Fruit fly (Drosophila melanogaster) whole organism, embryonic: ENCODE measurements around the gene Trs20.

Experiments
- ATbp ChIP-seq: fragments of 200-800 bp; sonication (Bioruptor generic); optimal IDR thresholded peaks from 2 replicates; lab custom pipeline; 2017; ENCODE audit warnings: missing biosample characterization, mild to moderate bottlenecking, missing genetic modification characterization, missing genetic modification reagents
- Antp ChIP-seq: fragments of 200-800 bp; sonication (Bioruptor generic); optimal IDR thresholded peaks from 3 replicates; lab custom pipeline; 2016; ENCODE audit warnings: missing biosample characterization, missing genetic modification characterization
- Asciz ChIP-seq: fragments of 200-800 bp; sonication (Bioruptor generic); optimal IDR thresholded peaks from 2 replicates; lab custom pipeline; 2017; ENCODE audit warnings: missing biosample characterization, mild to moderate bottlenecking, missing genetic modification characterization, missing genetic modification reagents
- CG10147 ChIP-seq: fragments of 200-800 bp; sonication (Bioruptor generic); optimal IDR thresholded peaks from 2 replicates; lab custom pipeline; 2019; ENCODE audit warnings: missing biosample characterization, mild to moderate bottlenecking, missing genetic modification characterization, moderate library complexity
- CG11085 ChIP-seq: fragments of 200-800 bp; sonication (Bioruptor generic); IDR thresholded peaks from 2 replicates; pipeline ENCODE4 v1.3.6; 2022; ENCODE audit warnings: missing biosample characterization, missing genetic modification characterization
- CG11456 ChIP-seq: fragments of 200-800 bp; sonication (Bioruptor generic); IDR thresholded peaks from 3 replicates; pipeline ENCODE4 v1.3.6; 2022; ENCODE audit warnings: missing biosample characterization, missing genetic modification characterization
- CG11560 ChIP-seq: fragments of 200-800 bp; sonication (Bioruptor generic); IDR thresholded peaks from 3 replicates; pipeline ENCODE4 v1.3.6; 2022; ENCODE audit warnings: missing biosample characterization, missing genetic modification characterization
- CG12219 ChIP-seq: fragments of 200-800 bp; sonication (Bioruptor generic); optimal IDR thresholded peaks from 3 replicates; lab custom pipeline; 2018; ENCODE audit warnings: missing biosample characterization, mild to moderate bottlenecking, missing genetic modification characterization
- CG15073 ChIP-seq: fragments of 200-800 bp; sonication (Bioruptor generic); optimal IDR thresholded peaks from 2 replicates; lab custom pipeline; 2016; ENCODE audit warnings: missing biosample characterization, missing genetic modification characterization
- CG15479 ChIP-seq: fragments of 200-800 bp; sonication (Bioruptor generic); optimal IDR thresholded peaks from 3 replicates; lab custom pipeline; 2019; ENCODE audit warnings: missing biosample characterization, mild to moderate bottlenecking, missing genetic modification characterization, moderate library complexity
- CG17328 ChIP-seq: fragments of 200-800 bp; sonication (Bioruptor generic); IDR thresholded peaks from 2 replicates; pipeline ENCODE4 v1.3.6; 2022; ENCODE audit warnings: missing biosample characterization, missing genetic modification characterization
- CG17361 ChIP-seq: fragments of 200-800 bp; sonication (Bioruptor generic); IDR thresholded peaks from 3 replicates; pipeline ENCODE4 v1.3.6; 2022; ENCODE audit warnings: missing biosample characterization, missing genetic modification characterization
- CG18476 ChIP-seq: fragments of 200-800 bp; sonication (Bioruptor generic); optimal IDR thresholded peaks from 2 replicates; lab custom pipeline; 2016; ENCODE audit warnings: missing biosample characterization, mild to moderate bottlenecking, missing genetic modification characterization
- CG3065 ChIP-seq: fragments of 200-800 bp; sonication (Bioruptor generic); optimal IDR thresholded peaks from 2 replicates; lab custom pipeline; 2016; ENCODE audit warnings: missing biosample characterization, missing genetic modification characterization
- CG33213 ChIP-seq: fragments of 200-800 bp; sonication (Bioruptor generic); optimal IDR thresholded peaks from 3 replicates; lab custom pipeline; 2016; ENCODE audit warnings: missing biosample characterization, missing genetic modification characterization
- CG6254 ChIP-seq: fragments of 200-800 bp; sonication (Bioruptor generic); optimal IDR thresholded peaks from 3 replicates; lab custom pipeline; 2017; ENCODE audit warnings: mild to moderate bottlenecking, missing biosample characterization, missing genetic modification reagents, missing genetic modification characterization
- CG7372 ChIP-seq: fragments of 200-800 bp; sonication (Bioruptor generic); IDR thresholded peaks from 2 replicates; pipeline ENCODE4 v1.3.6; 2022; ENCODE audit warnings: missing biosample characterization, missing genetic modification characterization
- CG9609 ChIP-seq: fragments of 200-800 bp; sonication (Bioruptor generic); optimal IDR thresholded peaks from 3 replicates; lab custom pipeline; 2016; ENCODE audit warnings: missing biosample characterization, missing genetic modification characterization
- CG9727 ChIP-seq: fragments of 200-800 bp; sonication (Bioruptor generic); optimal IDR thresholded peaks from 3 replicates; lab custom pipeline; 2017; ENCODE audit warnings: missing biosample characterization, mild to moderate bottlenecking, missing genetic modification characterization
- Doc2 ChIP-seq: fragments of 200-800 bp; sonication (Bioruptor generic); IDR thresholded peaks from 2 replicates; pipeline ENCODE4 v1.3.6; 2022; ENCODE audit warnings: missing biosample characterization, missing genetic modification characterization
- ERR ChIP-seq: fragments of 200-800 bp; sonication (Bioruptor generic); optimal IDR thresholded peaks from 2 replicates; lab custom pipeline; 2016; ENCODE audit warnings: missing biosample characterization, missing genetic modification characterization
- GATAe ChIP-seq: fragments of 200-800 bp; sonication (Bioruptor generic); conservative IDR thresholded peaks from 2 replicates; pipeline ENCODE4 v1.3.6; 2022; ENCODE audit warnings: missing biosample characterization, missing genetic modification characterization
- Gug ChIP-seq: fragments of 200-800 bp; sonication (Bioruptor generic); IDR thresholded peaks from 4 replicates; pipeline ENCODE4 v1.3.6; 2022; ENCODE audit warnings: missing biosample characterization, missing genetic modification characterization
- Hr39 ChIP-seq: fragments of >200 bp; optimal IDR thresholded peaks from 2 replicates; lab custom pipeline; 2017
- MTF-1 ChIP-seq: fragments of 200-800 bp; sonication (Bioruptor generic); optimal IDR thresholded peaks from 2 replicates; lab custom pipeline; 2018; ENCODE audit warnings: missing biosample characterization, mild to moderate bottlenecking, missing genetic modification characterization, borderline replicate concordance
- Mes4 ChIP-seq: fragments of 200-800 bp; sonication (Bioruptor generic); optimal IDR thresholded peaks from 2 replicates; lab custom pipeline; 2016; ENCODE audit warnings: missing biosample characterization, missing genetic modification characterization
- Optix ChIP-seq: fragments of 200-800 bp; sonication (Bioruptor generic); IDR thresholded peaks from 3 replicates; pipeline ENCODE4 v1.3.6; 2022; ENCODE audit warnings: missing biosample characterization, missing genetic modification characterization
- Pdp1 ChIP-seq, 2 experiments: fragments of 200-800 bp; sonication (Bioruptor generic); optimal IDR thresholded peaks; 3 replicates each; lab custom pipeline; 2016; ENCODE audit warnings: missing biosample characterization in 2 of 2, missing genetic modification characterization in 2 of 2, mild to moderate bottlenecking in 1 of 2, moderate library complexity in 1 of 2
- TFAM ChIP-seq: fragments of 200-800 bp; sonication (Bioruptor generic); optimal IDR thresholded peaks from 2 replicates; lab custom pipeline; 2017; ENCODE audit warnings: missing biosample characterization, missing genetic modification characterization, inconsistent platforms
- bbx ChIP-seq: fragments of 200-800 bp; sonication (Bioruptor generic); IDR thresholded peaks from 2 replicates; pipeline ENCODE4 v1.3.6; 2022; ENCODE audit warnings: missing biosample characterization, missing genetic modification characterization; ENCODE audit not compliant: partially characterized antibody
- bcd ChIP-seq: fragments of 200-800 bp; sonication (Bioruptor generic); optimal IDR thresholded peaks from 2 replicates; lab custom pipeline; 2017; ENCODE audit warnings: missing biosample characterization, mild to moderate bottlenecking, missing genetic modification characterization
- chm ChIP-seq: fragments of 200-800 bp; sonication (Bioruptor generic); IDR thresholded peaks from 2 replicates; pipeline ENCODE4 v1.3.6; 2022; ENCODE audit warnings: missing biosample characterization, missing genetic modification characterization
- chn ChIP-seq: fragments of 200-800 bp; sonication (Bioruptor generic); optimal IDR thresholded peaks from 2 replicates; lab custom pipeline; 2016; ENCODE audit warnings: missing biosample characterization, missing genetic modification characterization
- crp ChIP-seq, 2 experiments: fragments of 200-800 bp; sonication (Bioruptor generic); optimal IDR thresholded peaks; 2 replicates in 1 of 2; 3 replicates in 1 of 2; lab custom pipeline; 2017; ENCODE audit warnings: missing biosample characterization in 2 of 2, missing genetic modification characterization in 2 of 2, mild to moderate bottlenecking in 1 of 2, moderate library complexity in 1 of 2
- disco-r ChIP-seq: fragments of 200-800 bp; sonication (Bioruptor generic); optimal IDR thresholded peaks from 2 replicates; lab custom pipeline; 2016; ENCODE audit warnings: missing biosample characterization, missing genetic modification characterization
- fd64A ChIP-seq: fragments of 200-800 bp; sonication (Bioruptor generic); optimal IDR thresholded peaks from 3 replicates; lab custom pipeline; 2018; ENCODE audit warnings: missing biosample characterization, mild to moderate bottlenecking, missing genetic modification characterization
- ftz-f1 ChIP-seq: fragments of 200-800 bp; sonication (Bioruptor generic); optimal IDR thresholded peaks from 2 replicates; lab custom pipeline; 2016; ENCODE audit warnings: missing biosample characterization, missing genetic modification characterization
- fu2 ChIP-seq: fragments of 200-800 bp; sonication (Bioruptor generic); optimal IDR thresholded peaks from 2 replicates; lab custom pipeline; 2016; ENCODE audit warnings: missing biosample characterization, missing genetic modification characterization
- gsb ChIP-seq: fragments of 200-800 bp; sonication (Bioruptor generic); IDR thresholded peaks from 2 replicates; pipeline ENCODE4 v1.3.6; 2022; ENCODE audit warnings: missing biosample characterization, missing genetic modification characterization
- ind ChIP-seq: fragments of 200-800 bp; sonication (Bioruptor generic); optimal IDR thresholded peaks from 3 replicates; lab custom pipeline; 2016; ENCODE audit warnings: missing biosample characterization, missing genetic modification characterization
- kah ChIP-seq: fragments of 200-800 bp; sonication (Bioruptor generic); optimal IDR thresholded peaks from 2 replicates; lab custom pipeline; 2018; ENCODE audit warnings: missing biosample characterization, mild to moderate bottlenecking, missing genetic modification characterization
- otp ChIP-seq: fragments of 200-800 bp; sonication (Bioruptor generic); IDR thresholded peaks from 3 replicates; pipeline ENCODE4, ENCODE4 v1.3.6; 2022; ENCODE audit warnings: missing biosample characterization, missing genetic modification characterization
- p53 ChIP-seq: fragments of 200-800 bp; sonication (Bioruptor generic); optimal IDR thresholded peaks from 2 replicates; lab custom pipeline; 2016; ENCODE audit warnings: missing biosample characterization, missing genetic modification characterization
- rib ChIP-seq: fragments of 200-800 bp; sonication (Bioruptor generic); IDR thresholded peaks from 2 replicates; pipeline ENCODE4 v1.3.6; 2022; ENCODE audit warnings: missing biosample characterization, missing genetic modification characterization
- sd ChIP-seq: fragments of 200-800 bp; sonication (Bioruptor generic); optimal IDR thresholded peaks from 3 replicates; lab custom pipeline; 2018; ENCODE audit warnings: missing biosample characterization, mild to moderate bottlenecking, missing genetic modification characterization, moderate library complexity
- sr ChIP-seq: fragments of 200-800 bp; sonication (Bioruptor generic); IDR thresholded peaks from 3 replicates; pipeline ENCODE4 v1.3.6; 2022; ENCODE audit warnings: missing biosample characterization, missing genetic modification characterization
- twi ChIP-seq: fragments of 200-800 bp; optimal IDR thresholded peaks from 2 replicates; lab custom pipeline; 2019; ENCODE audit warnings: missing biosample characterization, mild to moderate bottlenecking, missing genetic modification characterization, moderate library complexity
- tx ChIP-seq: fragments of 200-800 bp; sonication (Bioruptor generic); optimal IDR thresholded peaks from 2 replicates; lab custom pipeline; 2016; ENCODE audit warnings: missing biosample characterization, missing genetic modification characterization
- vfl ChIP-seq: fragments of 200-800 bp; sonication (Bioruptor generic); optimal IDR thresholded peaks from 2 replicates; lab custom pipeline; 2016; ENCODE audit warnings: missing biosample characterization, missing genetic modification characterization
- wor ChIP-seq: fragments of 200-800 bp; sonication (Bioruptor generic); IDR thresholded peaks from 2 replicates; pipeline ENCODE4 v1.3.6; 2022; ENCODE audit warnings: missing biosample characterization, missing genetic modification characterization
- zf30C ChIP-seq: fragments of 200-800 bp; sonication (Bioruptor generic); optimal IDR thresholded peaks from 3 replicates; lab custom pipeline; 2018; ENCODE audit warnings: missing biosample characterization, mild to moderate bottlenecking, missing genetic modification characterization

Gene Trs20

dm6 chr3L:16128481-16128972, 2.9 kb downstream of the Trs20 start, which contains the start of gene Pgm1 (continued):
- TF ChIP-seq CG11456 (peak; percentile 82), disco-r (GFP tag; lab: Kevin White, UChicago) (peak; percentile 90), CG33213 (GFP tag; lab: Kevin White, UChicago) (peak; percentile 85), GATAe (GFP tag; lab: Robert Waterston, UW) (peak; percentile 89), CG10147 (GFP tag; lab: Kevin White, UChicago) (peak; percentile 79), MTF-1 (GFP tag; lab: Kevin White, UChicago) (no peak), Pdp1 (GFP tag; optimal IDR thresholded peaks at IDR 0.05; lab: Kevin White, UChicago) (peak; percentile 85 to 87), CG6254 (GFP tag; lab: Kevin White, UChicago) (peak; percentile 45), sd (tag; lab: Kevin White, UChicago) (no peak), p53 (GFP tag; lab: Kevin White, UChicago) (peak; percentile 89), CG17328 (GFP tag; lab: Robert Waterston, UW) (peak; percentile 76), CG11560 (tag; lab: Robert Waterston, UW) (peak; percentile 47; the same call in 1 of the 3 replicates), Gug (GFP tag; lab: Robert Waterston, UW) (peak; percentile 71), ftz-f1 (GFP tag; lab: Kevin White, UChicago) (peak; percentile 94), Mes4 (peak; percentile 85), CG9609 (GFP tag; lab: Kevin White, UChicago) (peak; percentile 89), twi (no peak), Optix (GFP tag; lab: Robert Waterston, UW) (peak; percentile 83), chn (GFP tag; lab: Kevin White, UChicago) (peak; percentile 89), rib (GFP tag; lab: Robert Waterston, UW) (peak; percentile 72; the same call in 1 of the 2 replicates), tx (peak; percentile 88), CG15073 (GFP tag; lab: Kevin White, UChicago) (no peak), CG9727 (GFP tag; lab: Kevin White, UChicago) (peak; percentile 76), CG12219 (GFP tag; lab: Kevin White, UChicago) (peak; percentile 84), CG18476 (GFP tag; lab: Kevin White, UChicago) (peak; percentile 72), bbx (GFP tag; lab: Robert Waterston, UW) (peak; percentile 9; the same call in 1 of the 2 replicates), fu2 (GFP tag; lab: Kevin White, UChicago) (peak; percentile 85), chm (0 out of 2 replicates have a peak, but pooled peaks have one; percentile 45), wor (GFP tag; lab: Robert Waterston, UW) (peak; percentile 53), CG17361 (GFP tag; lab: Robert Waterston, UW) (peak; percentile 71), vfl (GFP tag; lab: Kevin White, UChicago) (peak; percentile 84), gsb (peak; percentile 50; the same call in 1 of the 2 replicates), Antp (GFP tag; lab: Kevin White, UChicago) (peak; percentile 94), kah (GFP tag; lab: Kevin White, UChicago) (peak; percentile 50), ind (GFP tag; lab: Kevin White, UChicago) (peak; percentile 90), CG15479 (GFP tag; lab: Kevin White, UChicago) (peak; percentile 75), Doc2 (GFP tag; lab: Robert Waterston, UW) (no peak), ERR (GFP tag; lab: Kevin White, UChicago) (peak; percentile 100), CG7372 (GFP tag; lab: Robert Waterston, UW) (no peak), CG11085 (GFP tag; lab: Robert Waterston, UW) (peak; percentile 67), Hr39 (no peak), ATbp (GFP tag; lab: Kevin White, UChicago) (peak; percentile 71), otp (GFP tag; lab: Robert Waterston, UW) (peak; percentile 68; the same call in 2 of the 3 replicates), TFAM (peak; percentile 9), sr (peak; percentile 74; the same call in 2 of the 3 replicates), Asciz (no peak), bcd (GFP tag; lab: Kevin White, UChicago) (no peak), fd64A (GFP tag; lab: Kevin White, UChicago) (peak; percentile 69), crp (GFP tag; optimal IDR thresholded peaks at IDR 0.05; lab: Kevin White, UChicago) (peak in 1 of 2 experiments; percentile 63), zf30C (GFP tag; lab: Kevin White, UChicago) (no peak), CG3065 (GFP tag; lab: Kevin White, UChicago) (peak; percentile 58)
